Worm (Caenorhabditis elegans) whole organism, late embryonic: ENCODE measurements around the gene rpl-2.

ENCODE experiments used
- Y22D7AL.16 ChIP-seq: sonication (generic microtip); optimal IDR thresholded peaks from 2 replicates; lab custom pipeline; 2016; ENCODE audit warnings: missing genetic modification characterization, missing compliant biosample characterization
- dve-1 ChIP-seq: sonication (generic microtip); optimal IDR thresholded peaks from 2 replicates; lab custom pipeline; 2017; ENCODE audit warnings: antibody characterized with exemption, mild to moderate bottlenecking, missing genetic modification characterization, missing compliant biosample characterization
- elt-2 ChIP-seq: sonication (generic microtip); optimal IDR thresholded peaks from 2 replicates; lab custom pipeline; 2016; ENCODE audit warnings: missing genetic modification reagents, missing genetic modification characterization, missing compliant biosample characterization
- sox-4 ChIP-seq: sonication (generic microtip); optimal IDR thresholded peaks from 2 replicates; lab custom pipeline; 2017; ENCODE audit warnings: mild to moderate bottlenecking, missing genetic modification characterization, inconsistent platforms, missing compliant biosample characterization

- TF ChIP-seq Y22D7AL.16 (tag; lab: Kevin White, UChicago), result no peak
- TF ChIP-seq dve-1 (tag; lab: Kevin White, UChicago), result no peak
- no peak for TF ChIP-seq sox-4 (tag; lab: Kevin White, UChicago)
- no peak for TF ChIP-seq elt-2 (tag; lab: Kevin White, UChicago)
Measured at ce11 chrV:20527493-20527892, 48.0 kb downstream of the rpl-2 start, which contains the start of gene Y38H6C.13.
